Worm (Caenorhabditis elegans) whole organism, late embryonic: ENCODE measurements around the gene tes-1.

Experiments
- C08G9.2 ChIP-seq: sonication (generic microtip); optimal IDR thresholded peaks from 2 replicates; lab custom pipeline; 2016; ENCODE audit warnings: mild to moderate bottlenecking, missing genetic modification characterization, moderate library complexity, missing compliant biosample characterization
- C38D4.7 ChIP-seq: fragments of 200-800 bp; sonication (Bioruptor generic); optimal IDR thresholded peaks from 2 replicates; lab custom pipeline; 2018; ENCODE audit warnings: mild to moderate bottlenecking, missing genetic modification characterization, moderate library complexity, missing compliant biosample characterization
- F13H6.1 ChIP-seq: sonication (generic microtip); optimal IDR thresholded peaks from 2 replicates; lab custom pipeline; 2016; ENCODE audit warnings: missing genetic modification characterization, missing compliant biosample characterization
- K09A11.1 ChIP-seq: sonication (generic microtip); optimal IDR thresholded peaks from 2 replicates; lab custom pipeline; 2017; ENCODE audit warnings: antibody characterized with exemption, mild to moderate bottlenecking, missing genetic modification characterization, missing compliant biosample characterization; ENCODE audit not compliant: insufficient read depth
- Y22D7AL.16 ChIP-seq: sonication (generic microtip); optimal IDR thresholded peaks from 2 replicates; lab custom pipeline; 2016; ENCODE audit warnings: missing genetic modification characterization, missing compliant biosample characterization
- ahr-1 ChIP-seq: sonication (generic microtip); optimal IDR thresholded peaks from 2 replicates; lab custom pipeline; 2016; ENCODE audit warnings: missing genetic modification characterization, missing compliant biosample characterization
- ama-1 ChIP-seq: fragments of 150-350 bp; optimal IDR thresholded peaks from 2 replicates; lab custom pipeline; 2014
- ceh-14 ChIP-seq: sonication (generic microtip); optimal IDR thresholded peaks from 2 replicates; lab custom pipeline; 2016; ENCODE audit warnings: missing genotype, missing genetic modification characterization, missing compliant biosample characterization
- ceh-18 ChIP-seq: sonication (generic microtip); optimal IDR thresholded peaks from 2 replicates; lab custom pipeline; 2016; ENCODE audit warnings: missing genetic modification characterization, missing compliant biosample characterization
- ceh-19 ChIP-seq: fragments of 200-800 bp; sonication (Bioruptor generic); optimal IDR thresholded peaks from 2 replicates; lab custom pipeline; 2018; ENCODE audit warnings: mild to moderate bottlenecking, missing genetic modification characterization, missing compliant biosample characterization
- ceh-22 ChIP-seq: sonication (generic microtip); optimal IDR thresholded peaks from 2 replicates; lab custom pipeline; 2017; ENCODE audit warnings: missing biosample characterization, missing genetic modification characterization
- ceh-6 ChIP-seq: fragments of 200-800 bp; sonication (Bioruptor generic); optimal IDR thresholded peaks from 2 replicates; lab custom pipeline; 2018; ENCODE audit warnings: mild to moderate bottlenecking, missing genetic modification characterization, missing compliant biosample characterization
- ceh-9 ChIP-seq: sonication (generic microtip); optimal IDR thresholded peaks from 2 replicates; lab custom pipeline; 2016; ENCODE audit warnings: mild to moderate bottlenecking, missing genetic modification characterization, inconsistent platforms, missing compliant biosample characterization
- dmd-4 ChIP-seq: sonication (generic microtip); optimal IDR thresholded peaks from 2 replicates; lab custom pipeline; 2016; ENCODE audit warnings: borderline replicate concordance, missing genetic modification characterization, missing compliant biosample characterization
- dve-1 ChIP-seq: sonication (generic microtip); optimal IDR thresholded peaks from 2 replicates; lab custom pipeline; 2017; ENCODE audit warnings: antibody characterized with exemption, mild to moderate bottlenecking, missing genetic modification characterization, missing compliant biosample characterization
- elt-2 ChIP-seq: sonication (generic microtip); optimal IDR thresholded peaks from 2 replicates; lab custom pipeline; 2016; ENCODE audit warnings: missing genetic modification reagents, missing genetic modification characterization, missing compliant biosample characterization
- elt-4 ChIP-seq: sonication (generic microtip); optimal IDR thresholded peaks from 2 replicates; lab custom pipeline; 2016; ENCODE audit warnings: missing genetic modification characterization, missing compliant biosample characterization
- ets-4 ChIP-seq: sonication (generic microtip); optimal IDR thresholded peaks from 2 replicates; lab custom pipeline; 2016; ENCODE audit warnings: missing genetic modification characterization, missing compliant biosample characterization
- fkh-6 ChIP-seq: sonication (generic microtip); optimal IDR thresholded peaks from 2 replicates; lab custom pipeline; 2016; ENCODE audit warnings: missing genetic modification characterization, missing compliant biosample characterization
- gmeb-2 ChIP-seq: sonication (generic microtip); optimal IDR thresholded peaks from 2 replicates; lab custom pipeline; 2016; ENCODE audit warnings: missing genetic modification characterization, inconsistent platforms, missing compliant biosample characterization
- hlh-8 ChIP-seq: sonication (generic microtip); optimal IDR thresholded peaks from 2 replicates; lab custom pipeline; 2016; ENCODE audit warnings: missing genotype, missing genetic modification characterization, missing compliant biosample characterization
- lim-6 ChIP-seq: sonication (generic microtip); optimal IDR thresholded peaks from 2 replicates; lab custom pipeline; 2016; ENCODE audit warnings: missing genetic modification characterization, missing compliant biosample characterization
- madf-2 ChIP-seq: sonication (generic microtip); optimal IDR thresholded peaks from 2 replicates; lab custom pipeline; 2017; ENCODE audit warnings: missing genetic modification characterization, missing compliant biosample characterization
- nfya-1 ChIP-seq: sonication (generic microtip); optimal IDR thresholded peaks from 2 replicates; lab custom pipeline; 2017; ENCODE audit warnings: missing genetic modification characterization, mild to moderate bottlenecking, missing compliant biosample characterization, antibody characterized with exemption, moderate library complexity
- nhr-11 ChIP-seq: fragments of 150-350 bp; optimal IDR thresholded peaks from 2 replicates; lab custom pipeline; 2014; ENCODE audit warnings: missing biosample characterization, missing genetic modification characterization
- pax-1 ChIP-seq: fragments of 150-350 bp; optimal IDR thresholded peaks from 2 replicates; lab custom pipeline; 2014; ENCODE audit warnings: missing biosample characterization, missing genetic modification characterization
- pha-2 ChIP-seq: sonication (generic microtip); optimal IDR thresholded peaks from 2 replicates; lab custom pipeline; 2017; ENCODE audit warnings: mild to moderate bottlenecking, missing genetic modification characterization, missing compliant biosample characterization
- pha-4 ChIP-seq: fragments of 150-350 bp; optimal IDR thresholded peaks from 2 replicates; lab custom pipeline; 2018; ENCODE audit warnings: missing biosample characterization, missing genetic modification reagents, missing genetic modification characterization
- pqm-1 ChIP-seq: sonication (generic microtip); optimal IDR thresholded peaks from 2 replicates; lab custom pipeline; 2016; ENCODE audit warnings: missing genetic modification characterization, missing compliant biosample characterization
- pros-1 ChIP-seq: fragments of 150-350 bp; optimal IDR thresholded peaks from 2 replicates; lab custom pipeline; 2014; ENCODE audit warnings: missing biosample characterization, missing genetic modification reagents, missing genetic modification characterization
- ref-2 ChIP-seq: sonication (generic microtip); optimal IDR thresholded peaks from 2 replicates; lab custom pipeline; 2016; ENCODE audit warnings: missing genetic modification characterization, missing compliant biosample characterization
- rnt-1 ChIP-seq: sonication (generic microtip); optimal IDR thresholded peaks from 2 replicates; lab custom pipeline; 2016; ENCODE audit warnings: missing genetic modification characterization, missing compliant biosample characterization
- sdc-2 ChIP-seq: sonication (generic microtip); optimal IDR thresholded peaks from 2 replicates; lab custom pipeline; 2016; ENCODE audit warnings: missing genotype, missing genetic modification characterization, missing compliant biosample characterization
- syd-9 ChIP-seq: sonication (generic microtip); optimal IDR thresholded peaks from 2 replicates; lab custom pipeline; 2016; ENCODE audit warnings: mild to moderate bottlenecking, missing genetic modification characterization, moderate library complexity, missing compliant biosample characterization
- tbx-2 ChIP-seq: sonication (generic microtip); optimal IDR thresholded peaks from 2 replicates; lab custom pipeline; 2016; ENCODE audit warnings: missing genetic modification characterization, missing compliant biosample characterization
- tbx-7 ChIP-seq: sonication (generic microtip); optimal IDR thresholded peaks from 2 replicates; lab custom pipeline; 2016; ENCODE audit warnings: missing genotype, missing genetic modification characterization, missing compliant biosample characterization
- ttx-3 ChIP-seq: sonication (generic microtip); optimal IDR thresholded peaks from 2 replicates; lab custom pipeline; 2016; ENCODE audit warnings: missing genetic modification reagents, missing genetic modification characterization, missing compliant biosample characterization
- unc-42 ChIP-seq: sonication (generic microtip); optimal IDR thresholded peaks from 2 replicates; lab custom pipeline; 2016; ENCODE audit warnings: missing genotype, missing genetic modification characterization, missing compliant biosample characterization
- zip-5 ChIP-seq: sonication (generic microtip); optimal IDR thresholded peaks from 2 replicates; lab custom pipeline; 2016; ENCODE audit warnings: missing genetic modification characterization, missing compliant biosample characterization

The tes-1 gene

ce11 chrIV:7486201-7486947, 35.1 kb upstream of the tes-1 start, which contains the start of the genes his-61 and his-62 (continued):
- peak; percentile 67 for TF ChIP-seq ref-2 (tag; lab: Kevin White, UChicago)
- TF ChIP-seq C38D4.7 (GFP tag; lab: Kevin White, UChicago), result no peak
- no peak for TF ChIP-seq hlh-8 (tag; lab: Kevin White, UChicago)
- no peak for TF ChIP-seq ceh-9 (tag; lab: Kevin White, UChicago)
- peak; percentile 57 for TF ChIP-seq C08G9.2 (tag; lab: Kevin White, UChicago)
- TF ChIP-seq Y22D7AL.16 (tag; lab: Kevin White, UChicago), result no peak
- peak; percentile 46 for TF ChIP-seq madf-2 (tag; lab: Kevin White, UChicago)
- TF ChIP-seq K09A11.1 (tag; lab: Kevin White, UChicago), result no peak
- no peak for TF ChIP-seq pha-4 (tag; lab: Kevin White, UChicago)
- TF ChIP-seq elt-2 (tag; lab: Kevin White, UChicago), result peak; percentile 71
- no peak for TF ChIP-seq gmeb-2 (tag; lab: Kevin White, UChicago)
- TF ChIP-seq fkh-6 (tag; lab: Kevin White, UChicago), result no peak
- peak; percentile 81 for TF ChIP-seq nfya-1 (tag; lab: Kevin White, UChicago)
- TF ChIP-seq ceh-6, result peak; percentile 15
- peak; percentile 50 for TF ChIP-seq sdc-2
- peak; percentile 38 for TF ChIP-seq ahr-1 (tag; lab: Kevin White, UChicago)
- TF ChIP-seq tbx-7 (tag; lab: Kevin White, UChicago), result peak; percentile 69

- TF ChIP-seq ahr-1 (tag; lab: Kevin White, UChicago), result no peak
These were observed 26.9 kb upstream of the tes-1 start, which contains the start of gene rod-1 for ce11 chrIV:7478134-7478533. rod-1 (plus strand) TSS chrIV:7478452.

- no peak for TF ChIP-seq ceh-18 (tag; lab: Kevin White, UChicago)
- no peak for TF ChIP-seq elt-2 (tag; lab: Kevin White, UChicago)
- no peak for TF ChIP-seq pqm-1 (tag; lab: Kevin White, UChicago)
- TF ChIP-seq lim-6 (tag; lab: Kevin White, UChicago), result no peak
- TF ChIP-seq ama-1 (lab: Kevin White, UChicago), result no peak
- no peak for TF ChIP-seq unc-42 (tag; lab: Kevin White, UChicago)
- TF ChIP-seq dve-1, result no peak
- TF ChIP-seq nhr-11, result no peak
- no peak for TF ChIP-seq fkh-6 (tag; lab: Kevin White, UChicago)
- TF ChIP-seq tbx-2 (tag; lab: Kevin White, UChicago), result no peak
- TF ChIP-seq ets-4 (tag; lab: Kevin White, UChicago), result no peak
- TF ChIP-seq rnt-1 (tag; lab: Kevin White, UChicago), result no peak
These were observed 26.5 kb upstream of the tes-1 start for ce11 chrIV:7477697-7478096.

- TF ChIP-seq F13H6.1 (tag; lab: Kevin White, UChicago) (no peak), ets-4 (tag; lab: Kevin White, UChicago) (no peak), pha-4 (tag; lab: Kevin White, UChicago) (no peak), pax-1 (tag; lab: Kevin White, UChicago) (no peak), K09A11.1 (tag; lab: Kevin White, UChicago) (no peak), ceh-14 (tag; lab: Kevin White, UChicago) (no peak), dmd-4 (tag; lab: Kevin White, UChicago) (no peak), ceh-19 (GFP tag; lab: Kevin White, UChicago) (no peak), elt-4 (tag; lab: Kevin White, UChicago) (no peak), zip-5 (no peak), pros-1 (no peak), ceh-18 (tag; lab: Kevin White, UChicago) (no peak), nhr-11 (no peak), ttx-3 (tag; lab: Kevin White, UChicago) (no peak), madf-2 (tag; lab: Kevin White, UChicago) (no peak), syd-9 (tag; lab: Kevin White, UChicago) (no peak), ceh-22 (no peak), pha-2 (tag; lab: Kevin White, UChicago) (no peak), lim-6 (tag; lab: Kevin White, UChicago) (no peak)
These were observed 26.0 kb upstream of the tes-1 start, which contains the start of gene pycr-4 for ce11 chrIV:7477197-7477596. pycr-4 (minus strand) TSS chrIV:7477297.
